Worm (Caenorhabditis elegans): ENCODE results near the gene sprr-1.

Gene sprr-1

DNA sequence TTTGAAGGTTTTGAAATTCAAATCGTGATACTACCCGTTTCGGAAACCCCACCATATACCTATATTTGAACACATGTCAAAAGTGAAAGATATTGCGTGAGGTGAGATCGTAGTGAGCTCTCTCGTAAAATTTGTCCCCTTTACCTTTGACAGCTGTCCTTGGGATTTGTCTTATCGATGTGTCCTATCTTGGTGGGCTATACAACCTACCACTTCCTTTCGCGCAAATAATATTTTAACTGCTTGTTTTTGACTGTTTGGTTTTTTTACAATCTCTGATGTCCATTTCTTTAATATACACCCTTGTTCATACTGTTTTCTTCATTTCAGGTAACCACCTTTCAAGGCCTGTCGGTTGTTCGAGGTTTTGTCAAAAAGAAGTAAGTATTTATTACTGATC, 43.6 kb downstream of the sprr-1 start, which contains the start of gene eat-20:
TSS of gene eat-20 (plus strand) at position 331 of the 400 bp plus-strand sequence.
- TF ChIP-seq nhr-76 (tag; optimal IDR thresholded peaks at IDR 0.05): no peak

DNA sequence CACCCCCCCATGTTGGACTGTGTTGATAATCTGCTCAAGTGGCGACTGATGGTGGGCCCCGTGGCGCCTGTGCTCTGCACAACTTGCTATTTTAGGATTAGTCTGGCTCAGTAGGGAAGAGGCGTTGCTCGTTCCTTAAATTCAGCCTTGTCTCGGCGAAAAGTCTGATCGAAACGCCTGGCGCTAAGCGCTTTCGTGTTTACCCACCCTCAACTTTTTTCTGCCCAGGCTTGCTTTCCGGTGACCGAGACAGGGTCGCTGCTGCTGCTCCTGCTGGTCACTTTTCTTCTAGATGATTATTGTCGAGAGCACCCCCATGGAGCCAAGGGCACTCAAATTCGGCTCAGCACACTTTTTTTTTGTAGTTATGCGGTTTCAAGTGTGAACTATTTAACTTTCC, 48.4 kb downstream of the sprr-1 start:
- TF ChIP-seq lin-13 (tag; optimal IDR thresholded peaks at IDR 0.05) (no peak), nhr-2 (tag; optimal IDR thresholded peaks at IDR 0.05) (no peak), mls-2 (tag; optimal IDR thresholded peaks at IDR 0.05) (no peak), unc-62 (GFP tag; optimal IDR thresholded peaks at IDR 0.05) (no peak), zip-8 (tag; optimal IDR thresholded peaks at IDR 0.05) (no peak), ceh-83 (GFP tag; optimal IDR thresholded peaks at IDR 0.05) (no peak), mep-1 (tag; optimal IDR thresholded peaks at IDR 0.05) (no peak), nhr-237 (tag; optimal IDR thresholded peaks at IDR 0.05) (no peak), ceh-39 (tag; optimal IDR thresholded peaks at IDR 0.05) (no peak), nhr-76 (tag; optimal IDR thresholded peaks at IDR 0.05) (no peak)

DNA sequence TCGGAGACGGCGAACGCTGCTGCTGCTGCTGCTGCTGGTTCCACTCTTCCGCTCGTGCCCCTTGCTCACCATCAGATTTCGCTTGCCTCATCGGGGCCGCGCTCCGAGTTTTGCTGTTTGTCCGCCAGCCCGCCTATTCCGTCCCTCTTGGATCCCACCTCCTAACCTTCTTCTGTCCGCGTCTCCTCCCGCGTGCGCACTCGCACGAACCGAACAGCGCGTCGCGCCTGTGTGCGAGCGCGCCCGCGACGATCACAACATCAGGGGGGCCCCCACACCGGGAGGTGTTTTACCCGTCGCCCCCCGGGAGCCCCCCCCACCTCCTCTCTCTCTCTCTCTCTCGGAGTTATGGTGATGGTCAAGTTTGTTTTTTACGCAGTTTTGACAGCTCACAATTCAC, 49.7 kb downstream of the sprr-1 start:
- peak; percentile 51 for TF ChIP-seq M03D4.4 (tag; optimal IDR thresholded peaks at IDR 0.05)
- peak; percentile 21 for TF ChIP-seq unc-120 (tag; optimal IDR thresholded peaks at IDR 0.05; ENCODE audit: poor library complexity, severe bottlenecking)
- peak; percentile 41 for TF ChIP-seq sptf-1 (tag; optimal IDR thresholded peaks at IDR 0.05)
- TF ChIP-seq sem-2 (GFP tag; optimal IDR thresholded peaks at IDR 0.05): peak; percentile 18
- no peak for TF ChIP-seq unc-39 (tag; optimal IDR thresholded peaks at IDR 0.05)

Measured in whole organism, mixed stage, embryonic.